Fruit fly (Drosophila melanogaster) whole organism, embryonic: Measurements from ENCODE around the gene BTBD9.

Experiments used
- Adf1 ChIP-seq: fragments of 200-800 bp; sonication (Bioruptor generic); IDR thresholded peaks from 2 replicates; pipeline ENCODE4 v1.3.6; 2022; ENCODE audit warnings: missing biosample characterization, missing genetic modification characterization
- CG10431 ChIP-seq: fragments of 200-800 bp; sonication (Bioruptor generic); optimal IDR thresholded peaks from 3 replicates; lab custom pipeline; 2018; ENCODE audit warnings: missing biosample characterization, mild to moderate bottlenecking, missing genetic modification characterization
- CG11093 ChIP-seq: fragments of 200-800 bp; sonication (Bioruptor generic); IDR thresholded peaks from 3 replicates; pipeline ENCODE4 v1.3.6; 2022; ENCODE audit warnings: missing biosample characterization, missing genetic modification characterization
- CG13296 ChIP-seq: fragments of 200-800 bp; sonication (Bioruptor generic); optimal IDR thresholded peaks from 3 replicates; lab custom pipeline; 2018; ENCODE audit warnings: missing biosample characterization, mild to moderate bottlenecking, missing genetic modification characterization
- CG15073 ChIP-seq: fragments of 200-800 bp; sonication (Bioruptor generic); optimal IDR thresholded peaks from 2 replicates; lab custom pipeline; 2016; ENCODE audit warnings: missing biosample characterization, missing genetic modification characterization
- CG1647 ChIP-seq: fragments of 200-800 bp; sonication (Bioruptor generic); optimal IDR thresholded peaks from 3 replicates; lab custom pipeline; 2016; ENCODE audit warnings: missing biosample characterization, missing genetic modification characterization
- CG16815 ChIP-seq: fragments of 200-800 bp; sonication (Bioruptor generic); optimal IDR thresholded peaks from 3 replicates; lab custom pipeline; 2017; ENCODE audit warnings: missing biosample characterization, mild to moderate bottlenecking, missing genetic modification characterization
- CG16863 ChIP-seq: fragments of 200-800 bp; sonication (Bioruptor generic); optimal IDR thresholded peaks from 3 replicates; lab custom pipeline; 2016; ENCODE audit warnings: missing biosample characterization, missing genetic modification characterization
- CG17568 ChIP-seq: fragments of 200-800 bp; sonication (Bioruptor generic); optimal IDR thresholded peaks from 2 replicates; lab custom pipeline; 2018; ENCODE audit warnings: missing biosample characterization, mild to moderate bottlenecking, missing genetic modification characterization, moderate library complexity
- CG18599 ChIP-seq: fragments of 200-800 bp; sonication (Bioruptor generic); optimal IDR thresholded peaks from 3 replicates; lab custom pipeline; 2017; ENCODE audit warnings: missing biosample characterization, missing genetic modification characterization, mild to moderate bottlenecking, moderate library complexity, missing genetic modification reagents
- CG30020 ChIP-seq: fragments of 200-800 bp; optimal IDR thresholded peaks from 2 replicates; lab custom pipeline; 2019; ENCODE audit warnings: missing biosample characterization, mild to moderate bottlenecking, missing genetic modification characterization, moderate library complexity
- CG32767 ChIP-seq: fragments of 200-800 bp; sonication (Bioruptor generic); IDR thresholded peaks from 2 replicates; pipeline ENCODE4 v1.3.6; 2022; ENCODE audit warnings: missing biosample characterization, missing genetic modification characterization
- CG33213 ChIP-seq: fragments of 200-800 bp; sonication (Bioruptor generic); optimal IDR thresholded peaks from 3 replicates; lab custom pipeline; 2016; ENCODE audit warnings: missing biosample characterization, missing genetic modification characterization
- CG4617 ChIP-seq: fragments of 200-800 bp; sonication (Bioruptor generic); optimal IDR thresholded peaks from 3 replicates; lab custom pipeline; 2016; ENCODE audit warnings: missing biosample characterization, missing genetic modification characterization, borderline replicate concordance
- CG8281 ChIP-seq: fragments of 200-800 bp; sonication (Bioruptor generic); optimal IDR thresholded peaks from 2 replicates; lab custom pipeline; 2018; ENCODE audit warnings: missing biosample characterization, mild to moderate bottlenecking, missing genetic modification characterization, moderate library complexity
- CG8924 ChIP-seq: fragments of 200-800 bp; optimal IDR thresholded peaks from 3 replicates; lab custom pipeline; 2019; ENCODE audit warnings: missing biosample characterization, mild to moderate bottlenecking, missing genetic modification characterization, moderate library complexity
- Dek ChIP-seq: fragments of 200-800 bp; sonication (Bioruptor generic); optimal IDR thresholded peaks from 3 replicates; lab custom pipeline; 2019; ENCODE audit warnings: missing biosample characterization, mild to moderate bottlenecking, missing genetic modification characterization, moderate library complexity
- E2f2 ChIP-seq: fragments of 200-800 bp; sonication (Bioruptor generic); IDR thresholded peaks from 2 replicates; pipeline ENCODE4 v1.3.6; 2022; ENCODE audit warnings: missing biosample characterization, missing genetic modification characterization
- Elba2 ChIP-seq: fragments of 200-800 bp; sonication (Bioruptor generic); optimal IDR thresholded peaks from 3 replicates; lab custom pipeline; 2016; ENCODE audit warnings: missing biosample characterization, missing genetic modification characterization
- Ets97D ChIP-seq: fragments of 200-800 bp; sonication (Bioruptor generic); optimal IDR thresholded peaks from 3 replicates; lab custom pipeline; 2016; ENCODE audit warnings: missing biosample characterization, missing genetic modification characterization
- Fer3 ChIP-seq: fragments of 200-800 bp; sonication (Bioruptor generic); optimal IDR thresholded peaks from 2 replicates; lab custom pipeline; 2018; ENCODE audit warnings: missing biosample characterization, mild to moderate bottlenecking, missing genetic modification characterization, moderate library complexity
- Gug ChIP-seq: fragments of 200-800 bp; sonication (Bioruptor generic); IDR thresholded peaks from 4 replicates; pipeline ENCODE4 v1.3.6; 2022; ENCODE audit warnings: missing biosample characterization, missing genetic modification characterization
- MTF-1 ChIP-seq: fragments of 200-800 bp; sonication (Bioruptor generic); optimal IDR thresholded peaks from 2 replicates; lab custom pipeline; 2018; ENCODE audit warnings: missing biosample characterization, mild to moderate bottlenecking, missing genetic modification characterization, borderline replicate concordance
- Myb ChIP-seq: fragments of 200-800 bp; sonication (Bioruptor generic); optimal IDR thresholded peaks from 2 replicates; lab custom pipeline; 2016; ENCODE audit warnings: missing biosample characterization, missing genetic modification characterization
- Neu2 ChIP-seq: fragments of 200-800 bp; sonication (Bioruptor generic); optimal IDR thresholded peaks from 3 replicates; lab custom pipeline; 2016; ENCODE audit warnings: missing biosample characterization, missing genetic modification characterization, borderline replicate concordance
- Pdp1 ChIP-seq, 2 experiments: fragments of 200-800 bp; sonication (Bioruptor generic); optimal IDR thresholded peaks; 3 replicates each; lab custom pipeline; 2016; ENCODE audit warnings: missing biosample characterization in 2 of 2, missing genetic modification characterization in 2 of 2, mild to moderate bottlenecking in 1 of 2, moderate library complexity in 1 of 2
- Rx ChIP-seq: fragments of 200-800 bp; sonication (Bioruptor generic); IDR thresholded peaks from 2 replicates; pipeline ENCODE4 v1.3.6; 2022; ENCODE audit warnings: missing biosample characterization, missing genetic modification characterization
- Scr ChIP-seq: fragments of 200-800 bp; sonication (Bioruptor generic); IDR thresholded peaks from 2 replicates; pipeline ENCODE4 v1.3.6; 2022; ENCODE audit warnings: missing biosample characterization, missing genetic modification characterization; ENCODE audit not compliant: partially characterized antibody
- Sox102F ChIP-seq: fragments of 200-800 bp; sonication (Bioruptor generic); optimal IDR thresholded peaks from 2 replicates; lab custom pipeline; 2018; ENCODE audit warnings: missing biosample characterization, mild to moderate bottlenecking, missing genetic modification characterization, moderate library complexity
- TFAM ChIP-seq: fragments of 200-800 bp; sonication (Bioruptor generic); optimal IDR thresholded peaks from 2 replicates; lab custom pipeline; 2017; ENCODE audit warnings: missing biosample characterization, missing genetic modification characterization, inconsistent platforms
- ab ChIP-seq: fragments of 200-800 bp; sonication (Bioruptor generic); optimal IDR thresholded peaks from 2 replicates; lab custom pipeline; 2016; ENCODE audit warnings: missing biosample characterization, missing genetic modification characterization
- cwo ChIP-seq: fragments of 200-800 bp; sonication (Bioruptor generic); optimal IDR thresholded peaks from 3 replicates; lab custom pipeline; 2017; ENCODE audit warnings: missing biosample characterization, missing genetic modification characterization, mild to moderate bottlenecking, moderate library complexity, missing genetic modification reagents
- dan ChIP-seq: fragments of 200-800 bp; sonication (Bioruptor generic); IDR thresholded peaks from 2 replicates; pipeline ENCODE4 v1.3.6; 2022; ENCODE audit warnings: missing biosample characterization, missing genetic modification characterization
- fd102C ChIP-seq: fragments of 200-800 bp; sonication (Bioruptor generic); optimal IDR thresholded peaks from 2 replicates; lab custom pipeline; 2018; ENCODE audit warnings: missing biosample characterization, mild to moderate bottlenecking, missing genetic modification characterization, moderate library complexity
- ind ChIP-seq: fragments of 200-800 bp; sonication (Bioruptor generic); optimal IDR thresholded peaks from 3 replicates; lab custom pipeline; 2016; ENCODE audit warnings: missing biosample characterization, missing genetic modification characterization
- lilli ChIP-seq: fragments of 200-800 bp; sonication (Bioruptor generic); optimal IDR thresholded peaks from 3 replicates; lab custom pipeline; 2016; ENCODE audit warnings: missing biosample characterization, missing genetic modification characterization
- nerfin-2 ChIP-seq: fragments of 200-800 bp; sonication (Bioruptor generic); IDR thresholded peaks from 2 replicates; pipeline ENCODE4 v1.3.6; 2022; ENCODE audit warnings: missing biosample characterization, missing genetic modification characterization; ENCODE audit not compliant: partially characterized antibody
- odd ChIP-seq: fragments of 200-800 bp; sonication (Bioruptor generic); optimal IDR thresholded peaks from 2 replicates; lab custom pipeline; 2017; ENCODE audit warnings: missing biosample characterization, mild to moderate bottlenecking, missing genetic modification characterization
- otp ChIP-seq: fragments of 200-800 bp; sonication (Bioruptor generic); IDR thresholded peaks from 3 replicates; pipeline ENCODE4, ENCODE4 v1.3.6; 2022; ENCODE audit warnings: missing biosample characterization, missing genetic modification characterization
- pzg ChIP-seq: fragments of 200-800 bp; sonication (Bioruptor generic); optimal IDR thresholded peaks from 3 replicates; lab custom pipeline; 2018; ENCODE audit warnings: missing biosample characterization, mild to moderate bottlenecking, missing genetic modification characterization, moderate library complexity
- shn ChIP-seq: fragments of 200-800 bp; sonication (Bioruptor generic); optimal IDR thresholded peaks from 3 replicates; lab custom pipeline; 2016; ENCODE audit warnings: missing biosample characterization, missing genetic modification characterization
- sima ChIP-seq: fragments of 200-800 bp; sonication (Bioruptor generic); optimal IDR thresholded peaks from 2 replicates; lab custom pipeline; 2016; ENCODE audit warnings: missing biosample characterization, missing genetic modification characterization
- sna ChIP-seq: fragments of 200-800 bp; sonication (Bioruptor generic); IDR thresholded peaks from 2 replicates; pipeline ENCODE4 v1.3.6; 2022; ENCODE audit warnings: missing biosample characterization, missing genetic modification characterization; ENCODE audit not compliant: partially characterized antibody
- sob ChIP-seq: fragments of 200-800 bp; sonication (Bioruptor generic); IDR thresholded peaks from 2 replicates; pipeline ENCODE4 v1.3.6; 2022; ENCODE audit warnings: missing biosample characterization, missing genetic modification characterization
- tin ChIP-seq: fragments of 200-800 bp; sonication (Bioruptor generic); optimal IDR thresholded peaks from 3 replicates; lab custom pipeline; 2016; ENCODE audit warnings: missing biosample characterization, missing genetic modification characterization
- tna ChIP-seq: fragments of 200-800 bp; sonication (Bioruptor generic); IDR thresholded peaks from 2 replicates; pipeline ENCODE4 v1.3.6; 2022; ENCODE audit warnings: missing biosample characterization, missing genetic modification characterization; ENCODE audit not compliant: partially characterized antibody
- twi ChIP-seq: fragments of 200-800 bp; optimal IDR thresholded peaks from 2 replicates; lab custom pipeline; 2019; ENCODE audit warnings: missing biosample characterization, mild to moderate bottlenecking, missing genetic modification characterization, moderate library complexity
- usp ChIP-seq: fragments of >200 bp; optimal IDR thresholded peaks from 2 replicates; lab custom pipeline; 2017; ENCODE audit warnings: missing biosample characterization, missing genetic modification characterization

BTBD9 gene

DNA sequence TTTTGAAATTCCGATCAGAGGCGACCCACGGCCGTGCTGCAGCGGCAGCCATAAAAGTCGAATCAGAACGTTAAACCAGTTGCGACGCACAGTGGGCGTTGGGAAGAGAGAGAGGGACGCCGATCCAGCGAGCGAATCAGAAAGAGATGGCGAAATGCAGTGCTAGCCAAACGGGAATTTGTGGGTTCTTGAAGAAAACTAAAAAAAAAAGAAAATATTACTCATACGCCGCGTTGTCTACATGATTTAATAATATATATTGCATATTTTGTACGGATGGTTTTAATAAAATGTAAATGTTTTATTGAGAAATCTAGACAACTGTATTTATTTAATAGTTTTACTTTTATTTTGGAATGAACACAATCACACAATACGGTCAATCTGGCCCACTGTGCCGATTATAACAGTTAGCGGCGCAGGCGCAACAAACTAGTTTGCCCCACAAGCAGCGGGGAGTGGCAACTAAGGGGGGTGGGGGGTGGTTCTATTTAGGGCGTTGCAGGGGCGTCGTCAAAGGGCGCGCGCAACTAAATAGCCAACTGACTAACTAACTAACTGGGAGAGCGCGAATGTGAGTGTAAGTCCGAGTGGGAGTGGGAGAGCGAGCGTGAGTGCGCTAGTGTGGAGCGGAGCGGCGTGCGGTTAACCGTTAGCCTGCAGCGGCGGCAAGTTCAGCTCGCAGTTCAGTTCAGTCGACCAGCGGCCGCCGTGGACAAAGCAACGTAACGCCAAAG is 3.7 kb downstream of the BTBD9 start, which contains the start of gene CG15211 (continued):
- TF ChIP-seq MTF-1 (GFP tag; lab: Kevin White, UChicago) = no peak
- no peak for TF ChIP-seq Elba2 (GFP tag; lab: Kevin White, UChicago)
- TF ChIP-seq sob (GFP tag; lab: Robert Waterston, UW) = no peak
- TF ChIP-seq Scr = no peak
- TF ChIP-seq sima (GFP tag; lab: Kevin White, UChicago) = no peak
- peak; percentile 22 for TF ChIP-seq CG4617 (GFP tag; lab: Kevin White, UChicago)
- TF ChIP-seq Rx (GFP tag; lab: Robert Waterston, UW) = peak; percentile 24; the same call in 1 of the 2 replicates
- peak; percentile 57 for TF ChIP-seq lilli (GFP tag; lab: Kevin White, UChicago)
- no peak for TF ChIP-seq CG1647 (GFP tag; lab: Kevin White, UChicago)
- peak; percentile 75 for TF ChIP-seq CG18599 (GFP tag; lab: Kevin White, UChicago)
- TF ChIP-seq CG10431 (GFP tag; lab: Kevin White, UChicago) = peak; percentile 39
- peak; percentile 20 for TF ChIP-seq shn
- TF ChIP-seq nerfin-2 (GFP tag; lab: Robert Waterston, UW) = no peak
- TF ChIP-seq tin (GFP tag; lab: Kevin White, UChicago) = peak; percentile 65
- TF ChIP-seq Fer3 = peak; percentile 54
- no peak for TF ChIP-seq Ets97D (GFP tag; lab: Kevin White, UChicago)
- peak; percentile 38; the same call in 1 of the 4 replicates for TF ChIP-seq Gug
- peak; percentile 27 for TF ChIP-seq Dek (tag; lab: Kevin White, UChicago)
- TF ChIP-seq otp (GFP tag; lab: Robert Waterston, UW) = 0 out of 3 replicates have a peak, but pooled peaks have one; percentile 30
- no peak for TF ChIP-seq usp
- peak; percentile 49 for TF ChIP-seq cwo (GFP tag; lab: Kevin White, UChicago)
- peak; percentile 30 for TF ChIP-seq CG16815
- peak; percentile 19; the same call in 1 of the 2 replicates for TF ChIP-seq Adf1 (GFP tag; lab: Robert Waterston, UW)
- TF ChIP-seq CG17568 = peak; percentile 25
- TF ChIP-seq CG13296 = peak; percentile 65
- TF ChIP-seq TFAM = no peak
- TF ChIP-seq Myb (GFP tag; lab: Kevin White, UChicago) = no peak
- peak; percentile 47 for TF ChIP-seq CG30020 (tag; lab: Kevin White, UChicago)
- TF ChIP-seq CG16863 (GFP tag; lab: Kevin White, UChicago) = peak; percentile 24
- TF ChIP-seq Neu2 (GFP tag; lab: Kevin White, UChicago) = no peak
- peak; percentile 66 for TF ChIP-seq odd (GFP tag; lab: Kevin White, UChicago)
- TF ChIP-seq Sox102F (GFP tag; lab: Kevin White, UChicago) = peak; percentile 82
- TF ChIP-seq CG11093 (GFP tag; lab: Robert Waterston, UW) = peak; percentile 58; the same call in 1 of the 3 replicates
- TF ChIP-seq E2f2 (GFP tag; lab: Robert Waterston, UW) = peak; percentile 48
- TF ChIP-seq CG32767 (GFP tag; lab: Robert Waterston, UW) = peak; percentile 58; the same call in 1 of the 2 replicates
- no peak for TF ChIP-seq pzg (GFP tag; lab: Kevin White, UChicago)
- no peak for TF ChIP-seq tna (GFP tag; lab: Robert Waterston, UW)
- no peak for TF ChIP-seq dan (GFP tag; lab: Robert Waterston, UW)
- peak; percentile 81 for TF ChIP-seq CG8924 (tag; lab: Kevin White, UChicago)
- peak; percentile 44 to 50 for TF ChIP-seq Pdp1 (GFP tag; optimal IDR thresholded peaks at IDR 0.05; lab: Kevin White, UChicago)
- TF ChIP-seq ind = peak; percentile 62
- no peak for TF ChIP-seq CG33213 (GFP tag; lab: Kevin White, UChicago)
- TF ChIP-seq sna = no peak
- no peak for TF ChIP-seq fd102C
- no peak for TF ChIP-seq ab (GFP tag; lab: Kevin White, UChicago)
- TF ChIP-seq CG15073 = peak; percentile 35
- peak; percentile 54 for TF ChIP-seq CG8281 (tag; lab: Kevin White, UChicago)
- TF ChIP-seq twi = peak; percentile 53
